Fruit fly (Drosophila melanogaster) whole organism, embryonic: Measurements from ENCODE around the gene CG42258.
A peak's percentile ranks its signal among the peaks of the same experiment; 100 is the strongest.

ENCODE experiments used
- Ada2b ChIP-seq: fragments of 200-800 bp; sonication (Bioruptor generic); IDR thresholded peaks from 2 replicates; pipeline ENCODE4 v1.3.6; 2022; ENCODE audit warnings: missing biosample characterization, missing genetic modification characterization
- Adf1 ChIP-seq: fragments of 200-800 bp; sonication (Bioruptor generic); IDR thresholded peaks from 2 replicates; pipeline ENCODE4 v1.3.6; 2022; ENCODE audit warnings: missing biosample characterization, missing genetic modification characterization
- Awh ChIP-seq: fragments of 200-800 bp; sonication (Bioruptor generic); IDR thresholded peaks from 2 replicates; pipeline ENCODE4, ENCODE4 v1.3.6; 2022; ENCODE audit warnings: missing biosample characterization, missing genetic modification characterization
- Blimp-1 ChIP-seq: fragments of 200-800 bp; sonication (Bioruptor generic); optimal IDR thresholded peaks from 3 replicates; lab custom pipeline; 2018; ENCODE audit warnings: missing biosample characterization, missing genetic modification characterization, mild to moderate bottlenecking, moderate library complexity, missing genetic modification reagents
- CG11695 ChIP-seq: fragments of 200-800 bp; sonication (Bioruptor generic); IDR thresholded peaks from 3 replicates; pipeline ENCODE4 v1.3.6; 2022; ENCODE audit warnings: missing biosample characterization, missing genetic modification characterization
- CG1233 ChIP-seq: fragments of 200-800 bp; sonication (Bioruptor generic); optimal IDR thresholded peaks from 4 replicates; lab custom pipeline; 2018; ENCODE audit warnings: missing biosample characterization, mild to moderate bottlenecking, missing genetic modification characterization
- CG14441 ChIP-seq: fragments of 200-800 bp; sonication (Bioruptor generic); IDR thresholded peaks from 2 replicates; pipeline ENCODE4 v1.3.6; 2022; ENCODE audit warnings: missing biosample characterization, missing genetic modification characterization
- CG15601 ChIP-seq: fragments of 200-800 bp; sonication (Bioruptor generic); optimal IDR thresholded peaks from 3 replicates; lab custom pipeline; 2019; ENCODE audit warnings: missing biosample characterization, mild to moderate bottlenecking, missing genetic modification characterization, moderate library complexity
- CG17802 ChIP-seq: fragments of 200-800 bp; sonication (Bioruptor generic); optimal IDR thresholded peaks from 2 replicates; lab custom pipeline; 2018; ENCODE audit warnings: missing biosample characterization, mild to moderate bottlenecking, missing genetic modification characterization, moderate library complexity
- CG4404 ChIP-seq: fragments of 200-800 bp; sonication (Bioruptor generic); IDR thresholded peaks from 2 replicates; pipeline ENCODE4 v1.3.6; 2022; ENCODE audit warnings: missing biosample characterization, missing genetic modification characterization
- CG6765 ChIP-seq: fragments of 200-800 bp; sonication (Bioruptor generic); optimal IDR thresholded peaks from 3 replicates; lab custom pipeline; 2017; ENCODE audit warnings: missing biosample characterization, mild to moderate bottlenecking, missing genetic modification characterization
- CG6854 ChIP-seq: fragments of 200-800 bp; sonication (Bioruptor generic); optimal IDR thresholded peaks from 3 replicates; lab custom pipeline; 2017; ENCODE audit warnings: missing biosample characterization, mild to moderate bottlenecking, missing genetic modification characterization
- CG7745 ChIP-seq: fragments of 200-800 bp; sonication (Bioruptor generic); optimal IDR thresholded peaks from 2 replicates; lab custom pipeline; 2018; ENCODE audit warnings: missing biosample characterization, mild to moderate bottlenecking, missing genetic modification characterization, moderate library complexity
- CG8765 ChIP-seq: fragments of 200-800 bp; sonication (Bioruptor generic); IDR thresholded peaks from 2 replicates; pipeline ENCODE4 v1.3.6; 2022; ENCODE audit warnings: missing biosample characterization, missing genetic modification characterization
- E2f1 ChIP-seq: fragments of 200-800 bp; sonication (Bioruptor generic); IDR thresholded peaks from 2 replicates; pipeline ENCODE4 v1.3.6; 2022; ENCODE audit warnings: missing biosample characterization, missing genetic modification characterization
- H2.0 ChIP-seq: fragments of 200-800 bp; sonication (Bioruptor generic); IDR thresholded peaks from 2 replicates; pipeline ENCODE4 v1.3.6; 2022; ENCODE audit warnings: missing biosample characterization, missing genetic modification characterization
- Jarid2 ChIP-seq: fragments of 200-800 bp; sonication (Bioruptor generic); optimal IDR thresholded peaks from 3 replicates; lab custom pipeline; 2017; ENCODE audit warnings: mild to moderate bottlenecking, missing biosample characterization, missing genetic modification reagents, missing genetic modification characterization
- Med ChIP-seq: fragments of 200-800 bp; sonication (Bioruptor generic); peaks from one replicate; lab custom pipeline; 2016; ENCODE audit warnings: missing biosample characterization, missing genetic modification characterization, mild to moderate bottlenecking, inconsistent platforms, moderate library complexity
- Nf-YC ChIP-seq: fragments of 200-800 bp; optimal IDR thresholded peaks from 3 replicates; lab custom pipeline; 2019; ENCODE audit warnings: missing biosample characterization, mild to moderate bottlenecking, missing genetic modification characterization, moderate library complexity
- Poxn ChIP-seq: fragments of 200-800 bp; sonication (Bioruptor generic); IDR thresholded peaks from 2 replicates; pipeline ENCODE4 v1.3.6; 2022; ENCODE audit warnings: missing biosample characterization, missing genetic modification characterization
- Ptx1 ChIP-seq: fragments of 200-800 bp; sonication (Bioruptor generic); IDR thresholded peaks from 2 replicates; pipeline ENCODE4 v1.3.6; 2022; ENCODE audit warnings: missing biosample characterization, missing genetic modification characterization
- abd-A ChIP-seq: fragments of 200-800 bp; sonication (Bioruptor generic); optimal IDR thresholded peaks from 3 replicates; lab custom pipeline; 2019; ENCODE audit warnings: missing biosample characterization, mild to moderate bottlenecking, missing genetic modification characterization, moderate library complexity
- aop ChIP-seq: fragments of 200-800 bp; sonication (Bioruptor generic); IDR thresholded peaks from 2 replicates; pipeline ENCODE4 v1.3.6; 2022; ENCODE audit warnings: missing biosample characterization, missing genetic modification characterization
- cato ChIP-seq: fragments of 200-800 bp; sonication (Bioruptor generic); optimal IDR thresholded peaks from 2 replicates; lab custom pipeline; 2016; ENCODE audit warnings: missing biosample characterization, missing genetic modification characterization, borderline replicate concordance
- cg ChIP-seq: fragments of 200-800 bp; sonication (Bioruptor generic); optimal IDR thresholded peaks from 3 replicates; lab custom pipeline; 2019; ENCODE audit warnings: missing biosample characterization, mild to moderate bottlenecking, missing genetic modification characterization, moderate library complexity
- chn ChIP-seq: fragments of 200-800 bp; sonication (Bioruptor generic); optimal IDR thresholded peaks from 2 replicates; lab custom pipeline; 2016; ENCODE audit warnings: missing biosample characterization, missing genetic modification characterization
- ci ChIP-seq: fragments of 200-800 bp; sonication (Bioruptor generic); IDR thresholded peaks from 3 replicates; pipeline ENCODE4 v1.3.6; 2022; ENCODE audit warnings: missing biosample characterization, missing genetic modification characterization
- dimm ChIP-seq: fragments of 200-800 bp; sonication (Bioruptor generic); IDR thresholded peaks from 2 replicates; pipeline ENCODE4 v1.3.6; 2022; ENCODE audit warnings: missing biosample characterization, missing genetic modification characterization
- grau ChIP-seq: fragments of 200-800 bp; optimal IDR thresholded peaks from 3 replicates; lab custom pipeline; 2019; ENCODE audit warnings: missing biosample characterization, mild to moderate bottlenecking, missing genetic modification characterization, moderate library complexity
- h ChIP-seq: fragments of >200 bp; optimal IDR thresholded peaks from 2 replicates; lab custom pipeline; 2017
- lab ChIP-seq: fragments of 200-800 bp; sonication (Bioruptor generic); optimal IDR thresholded peaks from 3 replicates; lab custom pipeline; 2017; ENCODE audit warnings: missing biosample characterization, missing genetic modification characterization, mild to moderate bottlenecking, moderate library complexity, missing genetic modification reagents
- lbe ChIP-seq: fragments of 200-800 bp; sonication (Bioruptor generic); optimal IDR thresholded peaks from 2 replicates; lab custom pipeline; 2016; ENCODE audit warnings: missing biosample characterization, mild to moderate bottlenecking, missing genetic modification characterization
- oc ChIP-seq: fragments of 200-800 bp; sonication (Bioruptor generic); optimal IDR thresholded peaks from 2 replicates; lab custom pipeline; 2018; ENCODE audit warnings: missing biosample characterization, mild to moderate bottlenecking, missing genetic modification characterization, moderate library complexity
- p53 ChIP-seq: fragments of 200-800 bp; sonication (Bioruptor generic); optimal IDR thresholded peaks from 2 replicates; lab custom pipeline; 2016; ENCODE audit warnings: missing biosample characterization, missing genetic modification characterization
- pum ChIP-seq: fragments of 200-800 bp; sonication (Bioruptor generic); optimal IDR thresholded peaks from 2 replicates; lab custom pipeline; 2016; ENCODE audit warnings: missing biosample characterization, missing genetic modification characterization
- ro ChIP-seq: fragments of 200-800 bp; sonication (Bioruptor generic); IDR thresholded peaks from 2 replicates; pipeline ENCODE4 v1.3.6; 2022; ENCODE audit warnings: missing biosample characterization, missing genetic modification characterization
- sens ChIP-seq: fragments of 200-800 bp; sonication (Bioruptor generic); peaks from one replicate; lab custom pipeline; 2016; ENCODE audit warnings: missing biosample characterization, missing genetic modification characterization
- sisA ChIP-seq: fragments of 200-800 bp; sonication (Bioruptor generic); IDR thresholded peaks from 2 replicates; pipeline ENCODE4 v1.3.6; 2022; ENCODE audit warnings: missing biosample characterization, missing genetic modification characterization
- sr ChIP-seq: fragments of 200-800 bp; sonication (Bioruptor generic); IDR thresholded peaks from 3 replicates; pipeline ENCODE4 v1.3.6; 2022; ENCODE audit warnings: missing biosample characterization, missing genetic modification characterization
- tup ChIP-seq: fragments of 200-800 bp; sonication (Bioruptor generic); optimal IDR thresholded peaks from 2 replicates; lab custom pipeline; 2016; ENCODE audit warnings: missing biosample characterization, mild to moderate bottlenecking, missing genetic modification characterization, moderate library complexity
- unc-4 ChIP-seq: fragments of 200-800 bp; sonication (Bioruptor generic); IDR thresholded peaks from 2 replicates; pipeline ENCODE4 v1.3.6; 2022; ENCODE audit warnings: missing biosample characterization, missing genetic modification characterization; ENCODE audit not compliant: partially characterized antibody
- vnd ChIP-seq: fragments of 200-800 bp; sonication (Bioruptor generic); IDR thresholded peaks from 3 replicates; pipeline ENCODE4 v1.3.6; 2022; ENCODE audit warnings: missing biosample characterization, missing genetic modification characterization; ENCODE audit not compliant: partially characterized antibody
- vvl ChIP-seq: fragments of 200-800 bp; sonication (Bioruptor generic); IDR thresholded peaks from 2 replicates; pipeline ENCODE4 v1.3.6; 2022; ENCODE audit warnings: missing biosample characterization, missing genetic modification characterization

The CG42258 gene

DNA sequence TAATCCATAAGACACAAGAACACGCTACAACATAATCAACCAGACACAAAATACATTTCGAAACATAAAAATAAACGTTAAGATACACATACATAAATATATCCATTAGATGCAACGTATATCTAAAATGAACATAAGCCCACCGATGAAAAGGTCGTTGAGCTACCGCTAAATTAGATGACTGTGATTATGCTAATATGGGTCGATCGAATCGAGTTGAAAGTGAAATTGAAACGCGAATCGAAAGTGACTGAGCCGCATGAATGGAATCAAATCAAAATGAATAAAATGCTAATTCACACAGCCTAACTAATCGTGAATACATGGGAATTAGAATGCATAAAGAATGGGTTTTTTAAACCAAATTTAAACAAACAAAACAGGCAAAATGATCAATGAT lies 7.4 kb upstream of the CG42258 start:
- TF ChIP-seq sr: no peak
- peak; percentile 68 for TF ChIP-seq CG15601 (tag; lab: Kevin White, UChicago)
- 0 out of 2 replicates have a peak, but pooled peaks have one; percentile 10 for TF ChIP-seq Awh (GFP tag; lab: Robert Waterston, UW)
- peak; percentile 57 for TF ChIP-seq oc (tag; lab: Kevin White, UChicago)
- no peak for TF ChIP-seq ro
- peak; percentile 11; the same call in 1 of the 2 replicates for TF ChIP-seq vvl (GFP tag; lab: Robert Waterston, UW)
- TF ChIP-seq Blimp-1 (GFP tag; lab: Kevin White, UChicago): peak; percentile 99

DNA sequence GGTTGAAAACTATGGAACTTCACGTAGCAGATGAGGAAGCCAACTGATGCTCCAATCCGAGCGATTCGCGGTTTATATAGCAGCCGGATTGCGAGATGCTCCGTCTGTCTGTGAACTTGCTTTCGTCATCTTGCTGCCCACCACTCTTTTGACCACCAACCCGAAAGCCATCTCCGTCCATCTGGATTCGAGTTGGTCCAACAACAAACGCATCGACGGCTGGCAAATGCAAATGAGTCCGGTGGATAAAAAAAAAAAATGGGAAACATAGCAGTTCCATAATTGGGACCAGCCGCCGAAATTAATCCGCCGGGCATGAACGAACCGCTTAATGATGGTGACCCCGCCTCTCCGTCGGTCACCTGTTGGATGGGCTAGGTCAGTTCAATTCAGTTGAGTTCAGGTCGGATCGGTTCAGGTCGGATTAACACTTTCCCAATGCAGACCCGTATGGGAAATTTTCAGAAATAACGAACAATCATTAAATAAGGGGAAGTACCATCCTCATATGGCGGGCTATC lies 5.6 kb upstream of the CG42258 start, which contains the start of gene CG15731:
Gene CG15731 (minus strand): TSS at position 51 of the 521 bp plus-strand sequence.
- TF ChIP-seq Awh (GFP tag; lab: Robert Waterston, UW): peak; percentile 81
- TF ChIP-seq oc (tag; lab: Kevin White, UChicago): peak; percentile 81
- peak; percentile 13 for TF ChIP-seq Blimp-1 (GFP tag; lab: Kevin White, UChicago)
- TF ChIP-seq Poxn (GFP tag; lab: Robert Waterston, UW): no peak
- TF ChIP-seq vvl (GFP tag; lab: Robert Waterston, UW): peak; percentile 17; the same call in 1 of the 2 replicates

DNA sequence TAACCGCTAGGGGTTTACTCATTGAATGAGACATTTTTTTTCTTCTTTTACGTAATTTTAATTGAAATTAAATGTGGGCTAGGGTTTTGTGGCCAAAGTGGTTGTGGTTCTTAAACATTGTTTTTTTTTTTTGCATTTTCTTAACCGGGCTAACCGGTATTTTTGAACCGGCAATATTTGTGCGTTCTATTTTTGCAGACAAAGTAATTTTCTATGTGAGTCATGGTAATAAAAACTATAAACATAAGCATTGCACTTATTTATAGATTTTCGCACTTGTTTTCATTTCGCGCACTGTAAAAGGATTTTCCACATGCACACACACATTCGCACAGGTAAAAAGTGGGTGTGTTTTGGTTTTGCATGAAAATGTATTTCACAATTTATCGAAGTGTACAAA lies 1.1 kb upstream of the CG42258 start:
- TF ChIP-seq unc-4 (GFP tag; lab: Robert Waterston, UW) (no peak), CG6854 (no peak), chn (GFP tag; lab: Kevin White, UChicago) (no peak), CG7745 (tag; lab: Kevin White, UChicago) (no peak), CG11695 (peak; percentile 66; the same call in 1 of the 3 replicates), aop (GFP tag; lab: Robert Waterston, UW) (no peak), CG8765 (GFP tag; lab: Robert Waterston, UW) (no peak)

DNA sequence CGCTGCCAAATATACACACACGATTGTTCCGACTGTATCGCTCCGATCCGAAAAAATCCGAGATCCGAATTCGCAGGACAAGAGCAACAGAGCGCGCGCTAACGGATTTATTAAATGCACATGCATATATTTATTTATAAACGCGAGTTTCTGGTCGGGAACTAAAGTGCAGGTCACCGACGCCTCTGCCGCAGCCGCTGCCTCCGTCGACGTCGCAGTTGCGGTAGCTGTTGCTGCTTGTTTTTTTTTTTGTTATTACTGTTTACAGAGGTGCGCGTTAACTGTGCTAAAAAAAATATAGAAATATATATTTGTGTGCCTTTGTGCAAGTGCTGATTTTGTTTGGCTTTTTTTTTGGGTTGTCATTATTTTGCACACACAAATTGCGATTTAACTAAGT lies 232 bp downstream of the CG42258 start:
- peak; percentile 8 for TF ChIP-seq Med (GFP tag; lab: Kevin White, UChicago)
- peak; percentile 91 for TF ChIP-seq Adf1 (GFP tag; lab: Robert Waterston, UW)
- TF ChIP-seq ci (GFP tag; lab: Robert Waterston, UW): 0 out of 3 replicates have a peak, but pooled peaks have one; percentile 7
- TF ChIP-seq p53 (GFP tag; lab: Kevin White, UChicago): peak; percentile 28
- TF ChIP-seq dimm (GFP tag; lab: Robert Waterston, UW): no peak
- TF ChIP-seq Jarid2: peak; percentile 31

DNA sequence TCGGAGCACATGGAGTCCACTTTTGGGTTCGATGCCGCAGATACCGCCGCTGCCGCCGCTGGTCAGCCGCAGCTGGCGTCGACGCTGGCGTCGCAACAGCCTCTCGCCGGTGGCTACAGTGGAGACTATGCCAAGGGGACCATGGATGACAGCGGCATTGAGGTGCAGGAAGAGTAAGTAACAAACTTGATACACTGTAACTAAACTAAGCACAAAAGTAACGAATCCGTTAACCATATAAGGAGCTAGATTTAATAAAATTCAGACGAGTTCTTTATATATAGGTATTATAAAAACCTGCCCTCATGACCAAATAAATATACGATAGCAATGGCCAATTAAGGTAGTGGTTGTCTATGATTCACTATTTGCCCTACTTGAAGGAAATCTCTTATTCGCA lies 2.0 kb downstream of the CG42258 start:
- TF ChIP-seq CG6765 (GFP tag; lab: Kevin White, UChicago) (no peak), h (lab: Kevin White, UChicago) (no peak), Ptx1 (GFP tag; lab: Robert Waterston, UW) (0 out of 2 replicates have a peak, but pooled peaks have one; percentile 15), Med (GFP tag; lab: Kevin White, UChicago) (peak; percentile 8), tup (GFP tag; lab: Kevin White, UChicago) (no peak), Nf-YC (tag; lab: Kevin White, UChicago) (no peak), vnd (GFP tag; lab: Robert Waterston, UW) (0 out of 3 replicates have a peak, but pooled peaks have one; percentile 20), cg (no peak), pum (no peak), CG14441 (0 out of 2 replicates have a peak, but pooled peaks have one; percentile 34), cato (no peak), lbe (no peak), grau (tag; lab: Kevin White, UChicago) (peak; percentile 53), Adf1 (GFP tag; lab: Robert Waterston, UW) (peak; percentile 82), lab (GFP tag; lab: Kevin White, UChicago) (no peak), sens (GFP tag; lab: Kevin White, UChicago) (peak; percentile 77), CG17802 (tag; lab: Kevin White, UChicago) (no peak), CG4404 (GFP tag; lab: Robert Waterston, UW) (no peak), CG1233 (no peak), E2f1 (GFP tag; lab: Robert Waterston, UW) (0 out of 2 replicates have a peak, but pooled peaks have one; percentile 9), abd-A (no peak), H2.0 (GFP tag; lab: Robert Waterston, UW) (0 out of 2 replicates have a peak, but pooled peaks have one; percentile 2), sisA (GFP tag; lab: Robert Waterston, UW) (peak; percentile 18; the same call in 1 of the 2 replicates), Ada2b (GFP tag; lab: Robert Waterston, UW) (no peak)
- TF ChIP-seq, all 482 proteins: peak for 10
